Worm (Caenorhabditis elegans): ENCODE results near the gene F08F3.10.

- TF ChIP-seq zag-1 (tag; optimal IDR thresholded peaks at IDR 0.05) (no peak), ztf-11 (tag; optimal IDR thresholded peaks at IDR 0.05) (no peak), snpc-4 (tag; optimal IDR thresholded peaks at IDR 0.05) (no peak), ZK546.5 (tag; optimal IDR thresholded peaks at IDR 0.05) (no peak)
Measured at ce11 chrV:5403938-5404337, 9.2 kb upstream of the F08F3.10 start.

Measured in whole organism, L2 larva.